Fruit fly (Drosophila melanogaster): ENCODE data around the gene CG43138.
A peak's percentile ranks its signal among the peaks of the same experiment; 100 is the strongest.

The CG43138 gene

dm6 chrX:7526099-7526718 is 1.9 kb upstream of the CG43138 start:
- TF ChIP-seq CG8319 (GFP tag; optimal IDR thresholded peaks at IDR 0.05): peak; percentile 32
- TF ChIP-seq ss (GFP tag; optimal IDR thresholded peaks at IDR 0.05): peak; percentile 9 to 63
- TF ChIP-seq CG6276 (GFP tag; optimal IDR thresholded peaks at IDR 0.05): peak; percentile 32
- TF ChIP-seq CG10631 (GFP tag; optimal IDR thresholded peaks at IDR 0.05): peak; percentile 63
- peak; percentile 9 for TF ChIP-seq Sox15 (GFP tag; optimal IDR thresholded peaks at IDR 0.05)
- peak; percentile 69 for TF ChIP-seq CG3919 (GFP tag; optimal IDR thresholded peaks at IDR 0.05)
- TF ChIP-seq cyc (GFP tag; optimal IDR thresholded peaks at IDR 0.05): peak; percentile 53
- peak; percentile 73 for TF ChIP-seq Eip75B (GFP tag; optimal IDR thresholded peaks at IDR 0.05)
- TF ChIP-seq Hr38 (GFP tag; optimal IDR thresholded peaks at IDR 0.05): no peak
- no peak for TF ChIP-seq fd85E (GFP tag; optimal IDR thresholded peaks at IDR 0.05)
- no peak for TF ChIP-seq fkh (GFP tag; optimal IDR thresholded peaks at IDR 0.05)
- peak; percentile 61 for TF ChIP-seq Ets96B (tag; optimal IDR thresholded peaks at IDR 0.05)
- TF ChIP-seq CG11294 (GFP tag; IDR thresholded peaks at IDR 0.05): no peak
- TF ChIP-seq Eip93F (GFP tag; optimal IDR thresholded peaks at IDR 0.05): peak; percentile 10
- peak; percentile 56 for TF ChIP-seq dsx (GFP tag; optimal IDR thresholded peaks at IDR 0.05; ENCODE audit: poor library complexity, severe bottlenecking)
- peak; percentile 5 for TF ChIP-seq dac (GFP tag; optimal IDR thresholded peaks at IDR 0.05)
- TF ChIP-seq vri (GFP tag; optimal IDR thresholded peaks at IDR 0.05): peak; percentile 67
- peak; percentile 72 for TF ChIP-seq Smox (GFP tag; optimal IDR thresholded peaks at IDR 0.05)
- peak in 1 of 2 experiments; percentile 11 for TF ChIP-seq salr (GFP tag; optimal IDR thresholded peaks at IDR 0.05)
- TF ChIP-seq CG32006 (GFP tag; optimal IDR thresholded peaks at IDR 0.05): peak; percentile 62
- peak; percentile 96 for TF ChIP-seq Eip78C (GFP tag)
- TF ChIP-seq CG3032 (tag; optimal IDR thresholded peaks at IDR 0.05): peak; percentile 60
- peak; percentile 83 for TF ChIP-seq CG6792 (GFP tag; optimal IDR thresholded peaks at IDR 0.05)
- peak; percentile 64 for TF ChIP-seq OdsH (GFP tag; optimal IDR thresholded peaks at IDR 0.05)
- peak; percentile 69 for TF ChIP-seq acj6 (GFP tag; optimal IDR thresholded peaks at IDR 0.05)
- peak; percentile 82 for TF ChIP-seq esn (GFP tag; optimal IDR thresholded peaks at IDR 0.05)
- peak; percentile 79 for TF ChIP-seq Sox102F (GFP tag; optimal IDR thresholded peaks at IDR 0.05)
- peak; percentile 82 for TF ChIP-seq Met (GFP tag; optimal IDR thresholded peaks at IDR 0.05)
- peak; percentile 60 for TF ChIP-seq pdm3 (GFP tag; optimal IDR thresholded peaks at IDR 0.05)
- TF ChIP-seq CG11902 (GFP tag; optimal IDR thresholded peaks at IDR 0.05): peak; percentile 29
- TF ChIP-seq Blimp-1 (GFP tag; optimal IDR thresholded peaks at IDR 0.05): no peak
- TF ChIP-seq CG8119 (GFP tag; IDR thresholded peaks at IDR 0.05): peak; percentile 47; the same call in 1 of the 3 replicates
- no peak for TF ChIP-seq CG9139 (GFP tag; optimal IDR thresholded peaks at IDR 0.05)
- peak; percentile 37 for TF ChIP-seq spab (GFP tag; optimal IDR thresholded peaks at IDR 0.05)
- TF ChIP-seq CG6854 (GFP tag; optimal IDR thresholded peaks at IDR 0.05): no peak
- TF ChIP-seq CG34406 (GFP tag; optimal IDR thresholded peaks at IDR 0.05): peak; percentile 66
- peak; percentile 67 for TF ChIP-seq achi (GFP tag; optimal IDR thresholded peaks at IDR 0.05)
- TF ChIP-seq Hr4 (GFP tag; optimal IDR thresholded peaks at IDR 0.05): peak; percentile 60
- TF ChIP-seq CG6808 (GFP tag; optimal IDR thresholded peaks at IDR 0.05): peak; percentile 32
- TF ChIP-seq CG15336 (GFP tag; IDR thresholded peaks at IDR 0.05): peak; percentile 71
- peak; percentile 6 for TF ChIP-seq Lpt (GFP tag; optimal IDR thresholded peaks at IDR 0.05)
- peak; percentile 62 for TF ChIP-seq Hr39 (GFP tag; optimal IDR thresholded peaks at IDR 0.05)
- no peak for TF ChIP-seq CG4318 (GFP tag; optimal IDR thresholded peaks at IDR 0.05)
- 0 out of 3 replicates have a peak, but pooled peaks have one; percentile 41 for TF ChIP-seq eg (GFP tag; IDR thresholded peaks at IDR 0.05)
- TF ChIP-seq net (GFP tag; optimal IDR thresholded peaks at IDR 0.05): peak; percentile 63
- TF ChIP-seq CG10669 (GFP tag; optimal IDR thresholded peaks at IDR 0.05): peak; percentile 66
- peak; percentile 45 for TF ChIP-seq CG7368 (GFP tag; optimal IDR thresholded peaks at IDR 0.05)
- peak; percentile 76 for TF ChIP-seq topi (GFP tag; optimal IDR thresholded peaks at IDR 0.05)
- peak; percentile 67 for TF ChIP-seq CG8632 (GFP tag; optimal IDR thresholded peaks at IDR 0.05)
- peak; percentile 0 for TF ChIP-seq CG16779 (tag; optimal IDR thresholded peaks at IDR 0.05)
- TF ChIP-seq lz (GFP tag; optimal IDR thresholded peaks at IDR 0.05): peak; percentile 78
